Worm (Caenorhabditis elegans) whole organism, L4 larva: ENCODE results near the gene ppm-1.G.

ENCODE experiments used
- D1046.2 ChIP-seq: fragments of 200-800 bp; sonication (Bioruptor generic); IDR thresholded peaks from 2 replicates; pipeline ENCODE4 v1.3.6; 2022; ENCODE audit warnings: missing genetic modification characterization, missing compliant biosample characterization
- aha-1 ChIP-seq: fragments of 150-350 bp; peaks from one replicate; lab custom pipeline; 2014; ENCODE audit warnings: missing biosample characterization, missing genetic modification characterization
- ama-1 ChIP-seq: fragments of 150-350 bp; optimal IDR thresholded peaks from 2 replicates; lab custom pipeline; 2014; ENCODE audit warnings: inconsistent platforms, mixed read lengths
- daf-16 ChIP-seq, 3 experiments: sonication (generic microtip); optimal IDR thresholded peaks; 2 replicates each; lab custom pipeline; 2016 to 2017; ENCODE audit warnings: missing genetic modification characterization in 3 of 3, missing genetic modification reagents in 3 of 3, mild to moderate bottlenecking in 2 of 3, missing compliant biosample characterization in 2 of 3, missing biosample characterization in 1 of 3, moderate library complexity in 1 of 3
- dmd-6 ChIP-seq: fragments of 200-800 bp; sonication (Bioruptor generic); IDR thresholded peaks from 2 replicates; pipeline ENCODE4 v1.3.6; 2022; ENCODE audit warnings: missing genetic modification reagents, missing genetic modification characterization, missing compliant biosample characterization
- dve-1 ChIP-seq: sonication (generic microtip); optimal IDR thresholded peaks from 2 replicates; lab custom pipeline; 2017; ENCODE audit warnings: antibody characterized with exemption, mild to moderate bottlenecking, missing genetic modification characterization, missing compliant biosample characterization; ENCODE audit not compliant: insufficient read depth
- jun-1 ChIP-seq: fragments of 150-350 bp; optimal IDR thresholded peaks from 2 replicates; lab custom pipeline; 2014; ENCODE audit warnings: missing biosample characterization, missing genetic modification reagents, missing genetic modification characterization
- lin-1 ChIP-seq: fragments of 200-800 bp; sonication (Bioruptor generic); IDR thresholded peaks from 2 replicates; pipeline ENCODE4 v1.3.6; 2022; ENCODE audit warnings: missing genetic modification reagents, missing genetic modification characterization, missing compliant biosample characterization
- mes-2 ChIP-seq: sonication (generic microtip); optimal IDR thresholded peaks from 2 replicates; lab custom pipeline; 2016; ENCODE audit warnings: missing genotype, mild to moderate bottlenecking, missing genetic modification characterization, missing compliant biosample characterization; ENCODE audit not compliant: poor library complexity, severe bottlenecking
- mxl-3 ChIP-seq: fragments of 200-800 bp; sonication (Bioruptor generic); optimal IDR thresholded peaks from 2 replicates; lab custom pipeline; 2018; ENCODE audit warnings: mild to moderate bottlenecking, missing genetic modification characterization, missing compliant biosample characterization
- nhr-28 ChIP-seq: fragments of 150-350 bp; optimal IDR thresholded peaks from 2 replicates; lab custom pipeline; 2014; ENCODE audit warnings: missing biosample characterization, missing genetic modification characterization
- set-16 ChIP-seq: fragments of 200-800 bp; sonication (Bioruptor generic); IDR thresholded peaks from 2 replicates; pipeline ENCODE4 v1.3.6; 2022; ENCODE audit warnings: missing genetic modification reagents, missing genetic modification characterization, missing compliant biosample characterization
- unc-62 ChIP-seq, 3 experiments: fragments of 150-350 bp in 1 of 3; sonication (generic microtip); optimal IDR thresholded peaks in 2 of 3; peaks in 1 of 3; 1 replicate in 1 of 3; 2 replicates in 2 of 3; lab custom pipeline; 2014 to 2017; ENCODE audit warnings: missing biosample characterization in 3 of 3, missing genetic modification characterization in 3 of 3, missing genetic modification reagents in 3 of 3, missing genotype in 1 of 3

The ppm-1.G gene

ce11 chrIII:835208-835607 is 51.7 kb downstream of the ppm-1.G start:
- TF ChIP-seq unc-62 (GFP tag; optimal IDR thresholded peaks at IDR 0.05 in 1 of 2; lab: Kevin White, UChicago): peak in 1 of 2 experiments; percentile 85
- TF ChIP-seq unc-62 (tag; optimal IDR thresholded peaks at IDR 0.05; lab: Kevin White, UChicago): no peak
- no peak for TF ChIP-seq dve-1
- TF ChIP-seq set-16 (GFP tag; lab: Robert Waterston, UW): no peak
- TF ChIP-seq daf-16 (GFP tag; optimal IDR thresholded peaks at IDR 0.05; lab: Kevin White, UChicago): no peak
- TF ChIP-seq daf-16 (tag; optimal IDR thresholded peaks at IDR 0.05; lab: Kevin White, UChicago): no peak
- no peak for TF ChIP-seq jun-1 (tag; lab: Kevin White, UChicago)
- TF ChIP-seq dmd-6 (GFP tag; lab: Robert Waterston, UW): no peak
- no peak for TF ChIP-seq D1046.2 (GFP tag; lab: Robert Waterston, UW)
- peak; percentile 92 for TF ChIP-seq ama-1
- no peak for TF ChIP-seq lin-1 (GFP tag; lab: Robert Waterston, UW)
- TF ChIP-seq mes-2 (tag; lab: Kevin White, UChicago): peak; percentile 42
- TF ChIP-seq aha-1 (tag; lab: Kevin White, UChicago): peak; percentile 88
- no peak for TF ChIP-seq nhr-28 (tag; lab: Kevin White, UChicago)
- no peak for TF ChIP-seq mxl-3
